Fruit fly (Drosophila melanogaster): ENCODE data around the gene Rab27.

Gene Rab27

dm6 chrX:1476848-1477247 lies at the start of gene Rab27, which contains the start of gene mei-38 (continued):
- TF ChIP-seq lab (GFP tag; optimal IDR thresholded peaks at IDR 0.05) (peak; percentile 37), gsb (GFP tag; IDR thresholded peaks at IDR 0.05) (no peak), Xrp1 (GFP tag; IDR thresholded peaks at IDR 0.05) (0 out of 2 replicates have a peak, but pooled peaks have one; percentile 34), amos (GFP tag; IDR thresholded peaks at IDR 0.05; ENCODE audit: partially characterized antibody) (peak; percentile 82), Hr51 (GFP tag; optimal IDR thresholded peaks at IDR 0.05) (no peak), disco-r (GFP tag; optimal IDR thresholded peaks at IDR 0.05) (no peak), nerfin-2 (GFP tag; IDR thresholded peaks at IDR 0.05; ENCODE audit: partially characterized antibody) (0 out of 2 replicates have a peak, but pooled peaks have one; percentile 29), Usf (GFP tag; optimal IDR thresholded peaks at IDR 0.05) (no peak), trem (tag; optimal IDR thresholded peaks at IDR 0.05) (peak; percentile 33), CG15514 (GFP tag; optimal IDR thresholded peaks at IDR 0.05) (peak; percentile 62), Opbp (GFP tag; IDR thresholded peaks at IDR 0.05; ENCODE audit: partially characterized antibody) (peak; percentile 78), CG34376 (GFP tag; optimal IDR thresholded peaks at IDR 0.05) (no peak), bcd (GFP tag; optimal IDR thresholded peaks at IDR 0.05) (no peak), CG1602 (GFP tag; optimal IDR thresholded peaks at IDR 0.05) (no peak), CG10979 (tag; optimal IDR thresholded peaks at IDR 0.05) (no peak), lola (GFP tag; optimal IDR thresholded peaks at IDR 0.05) (no peak), cas (GFP tag; IDR thresholded peaks at IDR 0.05) (no peak), Nf-YC (tag; optimal IDR thresholded peaks at IDR 0.05) (no peak), CG17612 (GFP tag; IDR thresholded peaks at IDR 0.05) (no peak), Bgb (GFP tag; IDR thresholded peaks at IDR 0.05; ENCODE audit: partially characterized antibody) (peak; percentile 75), pros (GFP tag; optimal IDR thresholded peaks at IDR 0.05) (no peak), sisA (GFP tag; IDR thresholded peaks at IDR 0.05) (no peak), CG12104 (GFP tag; optimal IDR thresholded peaks at IDR 0.05) (no peak), ap (GFP tag; IDR thresholded peaks at IDR 0.05) (no peak), unc-4 (GFP tag; IDR thresholded peaks at IDR 0.05; ENCODE audit: partially characterized antibody) (peak; percentile 70), Doc3 (GFP tag; IDR thresholded peaks at IDR 0.05; ENCODE audit: partially characterized antibody) (0 out of 3 replicates have a peak, but pooled peaks have one; percentile 35), en (GFP tag; optimal IDR thresholded peaks at IDR 0.05) (no peak), nau (GFP tag; optimal IDR thresholded peaks at IDR 0.05) (no peak), zf30C (GFP tag; optimal IDR thresholded peaks at IDR 0.05) (peak; percentile 40), gce (GFP tag; IDR thresholded peaks at IDR 0.05) (no peak), Oli (tag; optimal IDR thresholded peaks at IDR 0.05) (no peak), CG13624 (GFP tag; optimal IDR thresholded peaks at IDR 0.05) (peak; percentile 39), CG6689 (GFP tag; IDR thresholded peaks at IDR 0.05) (no peak), peb (GFP tag; IDR thresholded peaks at IDR 0.05) (no peak), NFAT (GFP tag; IDR thresholded peaks at IDR 0.05) (no peak), Pdp1 (GFP tag; optimal IDR thresholded peaks at IDR 0.05) (peak in 1 of 2 experiments; percentile 28), CG11696 (GFP tag; IDR thresholded peaks at IDR 0.05) (no peak), bowl (GFP tag; IDR thresholded peaks at IDR 0.05) (no peak), CG9437 (GFP tag; optimal IDR thresholded peaks at IDR 0.05) (no peak), Jarid2 (GFP tag; optimal IDR thresholded peaks at IDR 0.05) (no peak), cg (GFP tag; optimal IDR thresholded peaks at IDR 0.05) (no peak), CHES-1-like (GFP tag; optimal IDR thresholded peaks at IDR 0.05) (peak; percentile 32), CG12219 (GFP tag; optimal IDR thresholded peaks at IDR 0.05) (no peak), Ssrp (tag; optimal IDR thresholded peaks at IDR 0.05) (no peak), tgo (GFP tag; IDR thresholded peaks at IDR 0.05) (no peak), Ets97D (GFP tag; optimal IDR thresholded peaks at IDR 0.05) (peak; percentile 54), stwl (tag; optimal IDR thresholded peaks at IDR 0.05) (peak; percentile 23), HHEX (GFP tag; optimal IDR thresholded peaks at IDR 0.05) (no peak), usp (GFP tag; optimal IDR thresholded peaks at IDR 0.05) (no peak), ewg (GFP tag; optimal IDR thresholded peaks at IDR 0.05) (peak; percentile 68)

Data from whole organism, embryonic.